Fruit fly (Drosophila melanogaster) whole organism, embryonic: ENCODE results near the gene CG14866.

Experiments used
- B-H1 ChIP-seq: fragments of 200-800 bp; sonication (Bioruptor generic); IDR thresholded peaks from 3 replicates; pipeline ENCODE4 v1.3.6; 2022; ENCODE audit warnings: missing biosample characterization, missing genetic modification characterization
- CG10654 ChIP-seq: fragments of 200-800 bp; sonication (Bioruptor generic); optimal IDR thresholded peaks from 2 replicates; lab custom pipeline; 2016; ENCODE audit warnings: missing biosample characterization, missing genetic modification characterization
- CG11093 ChIP-seq: fragments of 200-800 bp; sonication (Bioruptor generic); IDR thresholded peaks from 3 replicates; pipeline ENCODE4 v1.3.6; 2022; ENCODE audit warnings: missing biosample characterization, missing genetic modification characterization
- CG11695 ChIP-seq: fragments of 200-800 bp; sonication (Bioruptor generic); IDR thresholded peaks from 3 replicates; pipeline ENCODE4 v1.3.6; 2022; ENCODE audit warnings: missing biosample characterization, missing genetic modification characterization
- CG14667 ChIP-seq: fragments of 200-800 bp; sonication (Bioruptor generic); IDR thresholded peaks from 2 replicates; pipeline ENCODE4 v1.3.6; 2022; ENCODE audit warnings: missing biosample characterization, missing genetic modification characterization
- CG14710 ChIP-seq: fragments of 200-800 bp; sonication (Bioruptor generic); optimal IDR thresholded peaks from 3 replicates; lab custom pipeline; 2019; ENCODE audit warnings: missing biosample characterization, mild to moderate bottlenecking, missing genetic modification characterization, moderate library complexity
- CG1602 ChIP-seq: fragments of 200-800 bp; sonication (Bioruptor generic); optimal IDR thresholded peaks from 3 replicates; lab custom pipeline; 2016; ENCODE audit warnings: missing biosample characterization, missing genetic modification characterization
- CG17568 ChIP-seq: fragments of 200-800 bp; sonication (Bioruptor generic); optimal IDR thresholded peaks from 2 replicates; lab custom pipeline; 2018; ENCODE audit warnings: missing biosample characterization, mild to moderate bottlenecking, missing genetic modification characterization, moderate library complexity
- CG17802 ChIP-seq: fragments of 200-800 bp; sonication (Bioruptor generic); optimal IDR thresholded peaks from 2 replicates; lab custom pipeline; 2018; ENCODE audit warnings: missing biosample characterization, mild to moderate bottlenecking, missing genetic modification characterization, moderate library complexity
- CG1792 ChIP-seq: fragments of 200-800 bp; sonication (Bioruptor generic); optimal IDR thresholded peaks from 2 replicates; lab custom pipeline; 2016; ENCODE audit warnings: missing biosample characterization, missing genetic modification characterization
- CG30403 ChIP-seq: fragments of 200-800 bp; sonication (Bioruptor generic); optimal IDR thresholded peaks from 3 replicates; lab custom pipeline; 2016; ENCODE audit warnings: missing biosample characterization, missing genetic modification characterization
- CG3163 ChIP-seq: fragments of 200-800 bp; sonication (Bioruptor generic); optimal IDR thresholded peaks from 3 replicates; lab custom pipeline; 2016; ENCODE audit warnings: missing biosample characterization, missing genetic modification characterization
- CG3407 ChIP-seq: fragments of 200-800 bp; sonication (Bioruptor generic); optimal IDR thresholded peaks from 2 replicates; lab custom pipeline; 2018; ENCODE audit warnings: missing biosample characterization, mild to moderate bottlenecking, missing genetic modification characterization
- CG34224 ChIP-seq: fragments of 200-800 bp; sonication (Bioruptor generic); IDR thresholded peaks from 3 replicates; pipeline ENCODE4 v1.3.6; 2022; ENCODE audit warnings: missing biosample characterization, missing genetic modification characterization; ENCODE audit not compliant: partially characterized antibody
- CG42726 ChIP-seq: fragments of 200-800 bp; sonication (Bioruptor generic); IDR thresholded peaks from 2 replicates; pipeline ENCODE4 v1.3.6; 2022; ENCODE audit warnings: missing biosample characterization, missing genetic modification characterization; ENCODE audit not compliant: partially characterized antibody
- CG4360 ChIP-seq: fragments of 200-800 bp; sonication (Bioruptor generic); IDR thresholded peaks from 2 replicates; pipeline ENCODE4 v1.3.6; 2022; ENCODE audit warnings: missing biosample characterization, missing genetic modification characterization
- CG4707 ChIP-seq: fragments of 200-800 bp; sonication (Bioruptor generic); optimal IDR thresholded peaks from 2 replicates; lab custom pipeline; 2018; ENCODE audit warnings: missing biosample characterization, mild to moderate bottlenecking, missing genetic modification characterization, moderate library complexity
- CG4854 ChIP-seq: fragments of 200-800 bp; sonication (Bioruptor generic); optimal IDR thresholded peaks from 2 replicates; lab custom pipeline; 2016; ENCODE audit warnings: missing biosample characterization, missing genetic modification characterization, inconsistent platforms
- CG5245 ChIP-seq: fragments of 200-800 bp; sonication (Bioruptor generic); optimal IDR thresholded peaks from 3 replicates; lab custom pipeline; 2016; ENCODE audit warnings: missing biosample characterization, missing genetic modification characterization
- CG6689 ChIP-seq: fragments of 200-800 bp; sonication (Bioruptor generic); IDR thresholded peaks from 2 replicates; pipeline ENCODE4 v1.3.6; 2022; ENCODE audit warnings: missing biosample characterization, missing genetic modification characterization
- CG6854 ChIP-seq: fragments of 200-800 bp; sonication (Bioruptor generic); optimal IDR thresholded peaks from 3 replicates; lab custom pipeline; 2017; ENCODE audit warnings: missing biosample characterization, mild to moderate bottlenecking, missing genetic modification characterization
- CG7556 ChIP-seq: fragments of 200-800 bp; sonication (Bioruptor generic); optimal IDR thresholded peaks from 2 replicates; lab custom pipeline; 2017; ENCODE audit warnings: missing biosample characterization, mild to moderate bottlenecking, missing genetic modification characterization
- CG9876 ChIP-seq: fragments of 200-800 bp; sonication (Bioruptor generic); optimal IDR thresholded peaks from 2 replicates; lab custom pipeline; 2016; ENCODE audit warnings: missing biosample characterization, missing genetic modification characterization
- Dfd ChIP-seq, 2 experiments: fragments of >200 bp; optimal IDR thresholded peaks; 2 replicates each; lab custom pipeline; 2017; ENCODE audit warnings: missing biosample characterization in 2 of 2, missing genetic modification characterization in 2 of 2
- ERR ChIP-seq: fragments of 200-800 bp; sonication (Bioruptor generic); optimal IDR thresholded peaks from 2 replicates; lab custom pipeline; 2016; ENCODE audit warnings: missing biosample characterization, missing genetic modification characterization
- H15 ChIP-seq: fragments of 200-800 bp; sonication (Bioruptor generic); IDR thresholded peaks from 3 replicates; pipeline ENCODE4 v1.3.6; 2022; ENCODE audit warnings: missing biosample characterization, missing genetic modification characterization
- Hmx ChIP-seq: fragments of 200-800 bp; sonication (Bioruptor generic); optimal IDR thresholded peaks from 2 replicates; lab custom pipeline; 2016; ENCODE audit warnings: missing biosample characterization, missing genetic modification characterization
- MBD-R2 ChIP-seq: fragments of 200-800 bp; sonication (Bioruptor generic); IDR thresholded peaks from 2 replicates; pipeline ENCODE4 v1.3.6; 2022; ENCODE audit warnings: missing biosample characterization, missing genetic modification characterization
- Mrtf ChIP-seq: fragments of 200-800 bp; sonication (Bioruptor generic); IDR thresholded peaks from 3 replicates; pipeline ENCODE4 v1.3.6; 2022; ENCODE audit warnings: missing biosample characterization, missing genetic modification characterization
- NC2β ChIP-seq: fragments of 200-800 bp; sonication (Bioruptor generic); optimal IDR thresholded peaks from 2 replicates; lab custom pipeline; 2016; ENCODE audit warnings: missing biosample characterization, missing genetic modification characterization
- NFAT ChIP-seq: fragments of 200-800 bp; sonication (Bioruptor generic); IDR thresholded peaks from 2 replicates; pipeline ENCODE4 v1.3.6; 2022; ENCODE audit warnings: missing biosample characterization, missing genetic modification characterization
- Ravus ChIP-seq: fragments of 200-800 bp; sonication (Bioruptor generic); IDR thresholded peaks from 2 replicates; pipeline ENCODE4 v1.3.6; 2022; ENCODE audit warnings: missing biosample characterization, missing genetic modification characterization
- ab ChIP-seq: fragments of 200-800 bp; sonication (Bioruptor generic); optimal IDR thresholded peaks from 2 replicates; lab custom pipeline; 2016; ENCODE audit warnings: missing biosample characterization, missing genetic modification characterization
- crol ChIP-seq: fragments of 200-800 bp; sonication (Bioruptor generic); IDR thresholded peaks from 2 replicates; pipeline ENCODE4 v1.3.6; 2022; ENCODE audit warnings: missing biosample characterization, missing genetic modification characterization
- dimm ChIP-seq: fragments of 200-800 bp; sonication (Bioruptor generic); IDR thresholded peaks from 2 replicates; pipeline ENCODE4 v1.3.6; 2022; ENCODE audit warnings: missing biosample characterization, missing genetic modification characterization
- dpn ChIP-seq, 2 experiments: fragments of 200-800 bp; sonication (Bioruptor generic); optimal IDR thresholded peaks; 3 replicates each; lab custom pipeline; 2016; ENCODE audit warnings: missing biosample characterization in 2 of 2, missing genetic modification characterization in 2 of 2
- exex ChIP-seq: fragments of 200-800 bp; sonication (Bioruptor generic); optimal IDR thresholded peaks from 4 replicates; lab custom pipeline; 2018; ENCODE audit warnings: missing biosample characterization, mild to moderate bottlenecking, missing genetic modification characterization, moderate library complexity
- gem ChIP-seq: fragments of 200-800 bp; sonication (Bioruptor generic); optimal IDR thresholded peaks from 2 replicates; lab custom pipeline; 2019; ENCODE audit warnings: missing biosample characterization, mild to moderate bottlenecking, missing genetic modification characterization, moderate library complexity
- hb ChIP-seq: fragments of 200-800 bp; sonication (Bioruptor generic); IDR thresholded peaks from 3 replicates; pipeline ENCODE4 v1.3.6; 2022; ENCODE audit warnings: missing biosample characterization, missing genetic modification characterization; ENCODE audit not compliant: partially characterized antibody
- nom ChIP-seq: fragments of 200-800 bp; sonication (Bioruptor generic); optimal IDR thresholded peaks from 2 replicates; lab custom pipeline; 2017; ENCODE audit warnings: missing biosample characterization, missing genetic modification characterization, mild to moderate bottlenecking, moderate library complexity, missing genetic modification reagents
- ranshi ChIP-seq: fragments of 200-800 bp; sonication (Bioruptor generic); IDR thresholded peaks from 2 replicates; pipeline ENCODE4 v1.3.6; 2022; ENCODE audit warnings: missing biosample characterization, missing genetic modification characterization
- sima ChIP-seq: fragments of 200-800 bp; sonication (Bioruptor generic); optimal IDR thresholded peaks from 2 replicates; lab custom pipeline; 2016; ENCODE audit warnings: missing biosample characterization, missing genetic modification characterization
- slp2 ChIP-seq: fragments of 200-800 bp; sonication (Bioruptor generic); optimal IDR thresholded peaks from 2 replicates; lab custom pipeline; 2016; ENCODE audit warnings: missing biosample characterization, missing genetic modification characterization
- sqz ChIP-seq: fragments of 200-800 bp; sonication (Bioruptor generic); optimal IDR thresholded peaks from 3 replicates; lab custom pipeline; 2018; ENCODE audit warnings: missing biosample characterization, mild to moderate bottlenecking, missing genetic modification characterization
- stc ChIP-seq: fragments of 200-800 bp; sonication (Bioruptor generic); IDR thresholded peaks from 2 replicates; pipeline ENCODE4 v1.3.6; 2022; ENCODE audit warnings: missing biosample characterization, missing genetic modification characterization
- tll ChIP-seq, 2 experiments: fragments of 200-800 bp in 1 of 2; fragments of >200 bp in 1 of 2; sonication (Bioruptor generic) in 1 of 2; optimal IDR thresholded peaks; 2 replicates each; lab custom pipeline; 2017 to 2019; ENCODE audit warnings: missing biosample characterization in 2 of 2, missing genetic modification characterization in 2 of 2, mild to moderate bottlenecking in 1 of 2, moderate library complexity in 1 of 2
- toy ChIP-seq: fragments of 200-800 bp; sonication (Bioruptor generic); IDR thresholded peaks from 2 replicates; pipeline ENCODE4 v1.3.6; 2022; ENCODE audit warnings: missing biosample characterization, missing genetic modification characterization
- vvl ChIP-seq: fragments of 200-800 bp; sonication (Bioruptor generic); IDR thresholded peaks from 2 replicates; pipeline ENCODE4 v1.3.6; 2022; ENCODE audit warnings: missing biosample characterization, missing genetic modification characterization
- zen2 ChIP-seq: fragments of 200-800 bp; sonication (Bioruptor generic); IDR thresholded peaks from 3 replicates; pipeline ENCODE4 v1.3.6; 2022; ENCODE audit warnings: missing biosample characterization, missing genetic modification characterization; ENCODE audit not compliant: partially characterized antibody
- zfh1 ChIP-seq: fragments of 200-800 bp; sonication (Bioruptor generic); IDR thresholded peaks from 3 replicates; pipeline ENCODE4 v1.3.6; 2022; ENCODE audit warnings: missing biosample characterization, missing genetic modification characterization

Gene CG14866

dm6 chr3R:15280619-15281334, 35.5 kb upstream of the CG14866 start (continued):
- TF ChIP-seq Ravus (no peak), Hmx (GFP tag; lab: Kevin White, UChicago) (no peak), toy (GFP tag; lab: Robert Waterston, UW) (no peak), crol (GFP tag; lab: Robert Waterston, UW) (no peak), gem (peak; percentile 88), CG3163 (GFP tag; lab: Kevin White, UChicago) (no peak), zen2 (no peak), zfh1 (GFP tag; lab: Robert Waterston, UW) (0 out of 3 replicates have a peak, but pooled peaks have one; percentile 46), Mrtf (GFP tag; lab: Robert Waterston, UW) (no peak), CG7556 (GFP tag; lab: Kevin White, UChicago) (peak; percentile 85), CG3407 (peak; percentile 57), MBD-R2 (no peak), sqz (GFP tag; lab: Kevin White, UChicago) (peak; percentile 61), slp2 (peak; percentile 3), CG4854 (GFP tag; lab: Kevin White, UChicago) (no peak), ranshi (GFP tag; lab: Robert Waterston, UW) (0 out of 2 replicates have a peak, but pooled peaks have one; percentile 33), CG6689 (peak; percentile 41; the same call in 1 of the 2 replicates), CG1792 (GFP tag; lab: Kevin White, UChicago) (no peak), CG14710 (tag; lab: Kevin White, UChicago) (peak; percentile 83), dimm (GFP tag; lab: Robert Waterston, UW) (no peak), NC2β (GFP tag; lab: Kevin White, UChicago) (no peak), CG4360 (GFP tag; lab: Robert Waterston, UW) (no peak), hb (GFP tag; lab: Robert Waterston, UW) (no peak), CG4707 (peak; percentile 8), CG9876 (GFP tag; lab: Kevin White, UChicago) (no peak), ERR (GFP tag; lab: Kevin White, UChicago) (no peak), CG1602 (GFP tag; lab: Kevin White, UChicago) (peak; percentile 78), CG11695 (0 out of 3 replicates have a peak, but pooled peaks have one; percentile 28), nom (GFP tag; lab: Kevin White, UChicago) (no peak), B-H1 (GFP tag; lab: Robert Waterston, UW) (no peak), NFAT (GFP tag; lab: Robert Waterston, UW) (no peak; the same call in 1 of the 2 replicates), CG30403 (GFP tag; lab: Kevin White, UChicago) (peak; percentile 83), CG17802 (peak; percentile 7), CG6854 (GFP tag; lab: Kevin White, UChicago) (peak; percentile 25), vvl (GFP tag; lab: Robert Waterston, UW) (no peak), exex (peak; percentile 12), ab (GFP tag; lab: Kevin White, UChicago) (no peak), CG17568 (GFP tag; lab: Kevin White, UChicago) (no peak), CG42726 (no peak), CG14667 (GFP tag; lab: Robert Waterston, UW) (peak; percentile 35; the same call in 1 of the 2 replicates), tll (GFP tag; optimal IDR thresholded peaks at IDR 0.05; lab: Kevin White, UChicago) (peak in 1 of 2 experiments; percentile 13), CG10654 (GFP tag; lab: Kevin White, UChicago) (peak; percentile 59), CG5245 (GFP tag; lab: Kevin White, UChicago) (peak; percentile 24), Dfd (GFP tag; optimal IDR thresholded peaks at IDR 0.05; lab: Kevin White, UChicago) (no peak), CG34224 (no peak), sima (GFP tag; lab: Kevin White, UChicago) (no peak), H15 (GFP tag; lab: Robert Waterston, UW) (0 out of 3 replicates have a peak, but pooled peaks have one; percentile 44), dpn (GFP tag; optimal IDR thresholded peaks at IDR 0.05; lab: Kevin White, UChicago) (peak in 1 of 2 experiments; percentile 59), CG11093 (GFP tag; lab: Robert Waterston, UW) (no peak), stc (GFP tag; lab: Robert Waterston, UW) (no peak; the same call in 1 of the 2 replicates)
